Worm (Caenorhabditis elegans) whole organism, young adult: ENCODE measurements around the gene arl-5.
A peak's percentile ranks its signal among the peaks of the same experiment; 100 is the strongest.

Source experiments
- B0019.2 ChIP-seq: fragments of 200-800 bp; sonication (Bioruptor generic); conservative IDR thresholded peaks from 2 replicates; pipeline ENCODE4 v1.3.6; 2022; ENCODE audit warnings: missing genetic modification reagents, missing genetic modification characterization, missing compliant biosample characterization
- B0336.3 ChIP-seq: fragments of 200-800 bp; sonication (Bioruptor generic); IDR thresholded peaks from 2 replicates; pipeline ENCODE4 v1.3.6; 2022; ENCODE audit warnings: missing genetic modification characterization, missing compliant biosample characterization
- C06A6.2 ChIP-seq: fragments of 200-800 bp; sonication (Bioruptor generic); conservative IDR thresholded peaks from 2 replicates; pipeline ENCODE4 v1.3.6; 2022; ENCODE audit warnings: missing genetic modification characterization, missing compliant biosample characterization
- D2030.7 ChIP-seq: fragments of 200-800 bp; sonication (Bioruptor generic); IDR thresholded peaks from 2 replicates; pipeline ENCODE4 v1.3.6; 2022; ENCODE audit warnings: missing genetic modification reagents, missing genetic modification characterization, missing compliant biosample characterization
- F23B12.7 ChIP-seq: sonication (generic microtip); optimal IDR thresholded peaks from 2 replicates; lab custom pipeline; 2017; ENCODE audit warnings: missing genetic modification characterization, mild to moderate bottlenecking, missing compliant biosample characterization, antibody characterized with exemption, moderate library complexity; ENCODE audit not compliant: insufficient read depth
- F49E8.2 ChIP-seq: sonication (generic microtip); optimal IDR thresholded peaks from 3 replicates; lab custom pipeline; 2017; ENCODE audit warnings: missing genetic modification characterization, mild to moderate bottlenecking, missing compliant biosample characterization, antibody characterized with exemption, moderate library complexity; ENCODE audit not compliant: insufficient read depth
- F52B5.7 ChIP-seq: sonication (generic microtip); optimal IDR thresholded peaks from 2 replicates; lab custom pipeline; 2016; ENCODE audit warnings: mild to moderate bottlenecking, missing genetic modification characterization, missing compliant biosample characterization
- F57C9.4 ChIP-seq: sonication (generic microtip); optimal IDR thresholded peaks from 2 replicates; lab custom pipeline; 2017; ENCODE audit warnings: mild to moderate bottlenecking, missing genetic modification characterization, missing compliant biosample characterization
- K11D2.4 ChIP-seq: fragments of 200-800 bp; sonication (Bioruptor generic); IDR thresholded peaks from 2 replicates; pipeline ENCODE4 v1.3.6; 2022; ENCODE audit warnings: missing genetic modification reagents, missing genetic modification characterization, missing compliant biosample characterization
- K12H6.12 ChIP-seq: fragments of 200-800 bp; sonication (Bioruptor generic); optimal IDR thresholded peaks from 2 replicates; lab custom pipeline; 2018; ENCODE audit warnings: mild to moderate bottlenecking, missing genetic modification characterization, missing compliant biosample characterization
- Y67H2A.10 ChIP-seq: fragments of 200-800 bp; sonication (Bioruptor generic); conservative IDR thresholded peaks from 2 replicates; pipeline ENCODE4 v1.3.6; 2022; ENCODE audit warnings: missing genetic modification reagents, missing genetic modification characterization, missing compliant biosample characterization
- Y79H2A.3 ChIP-seq: fragments of 200-800 bp; sonication (Bioruptor generic); conservative IDR thresholded peaks from 2 replicates; pipeline ENCODE4 v1.3.6; 2022; ENCODE audit warnings: missing genetic modification reagents, missing genetic modification characterization, missing compliant biosample characterization
- akir-1 ChIP-seq: fragments of 200-800 bp; sonication (Bioruptor generic); optimal IDR thresholded peaks from 2 replicates; lab custom pipeline; 2018; ENCODE audit warnings: mild to moderate bottlenecking, missing genetic modification characterization, moderate library complexity, missing compliant biosample characterization
- ama-1 ChIP-seq, 3 experiments: fragments of 150-350 bp in 1 of 3; sonication (generic microtip) in 2 of 3; optimal IDR thresholded peaks; 2 replicates each; lab custom pipeline; 2014 to 2018; ENCODE audit warnings: missing biosample characterization in 2 of 3, missing genetic modification characterization in 2 of 3, missing genetic modification reagents in 2 of 3
- atf-7 ChIP-seq: sonication (generic microtip); optimal IDR thresholded peaks from 2 replicates; lab custom pipeline; 2017; ENCODE audit warnings: mild to moderate bottlenecking, missing genetic modification characterization, missing compliant biosample characterization
- ccch-3 ChIP-seq: fragments of 200-800 bp; sonication (Bioruptor generic); optimal IDR thresholded peaks from 2 replicates; lab custom pipeline; 2018; ENCODE audit warnings: mild to moderate bottlenecking, missing genetic modification characterization, missing compliant biosample characterization
- ceh-91 ChIP-seq: fragments of 200-800 bp; sonication (Bioruptor generic); IDR thresholded peaks from 2 replicates; pipeline ENCODE4 v1.3.6; 2022; ENCODE audit warnings: missing genetic modification reagents, missing genetic modification characterization, missing compliant biosample characterization
- die-1 ChIP-seq: sonication (generic microtip); optimal IDR thresholded peaks from 2 replicates; lab custom pipeline; 2016; ENCODE audit warnings: missing genotype, mild to moderate bottlenecking, missing genetic modification characterization, missing compliant biosample characterization
- egrh-3 ChIP-seq: fragments of 200-800 bp; sonication (Bioruptor generic); IDR thresholded peaks from 2 replicates; pipeline ENCODE4 v1.3.6; 2022; ENCODE audit warnings: missing genetic modification reagents, missing genetic modification characterization, missing compliant biosample characterization
- fkh-3 ChIP-seq: sonication (generic microtip); optimal IDR thresholded peaks from 2 replicates; lab custom pipeline; 2016; ENCODE audit warnings: mild to moderate bottlenecking, missing genetic modification characterization, missing compliant biosample characterization
- gei-17 ChIP-seq: fragments of 200-800 bp; sonication (Bioruptor generic); optimal IDR thresholded peaks from 2 replicates; lab custom pipeline; 2018; ENCODE audit warnings: mild to moderate bottlenecking, missing genetic modification characterization, missing compliant biosample characterization
- him-1 ChIP-seq: sonication (generic microtip); optimal IDR thresholded peaks from 2 replicates; lab custom pipeline; 2016; ENCODE audit warnings: missing genotype, missing genetic modification reagents, missing genetic modification characterization, missing compliant biosample characterization
- hrde-1 ChIP-seq: sonication (generic microtip); optimal IDR thresholded peaks from 2 replicates; lab custom pipeline; 2016; ENCODE audit warnings: missing genetic modification characterization, mild to moderate bottlenecking, missing compliant biosample characterization, moderate library complexity, missing genotype, missing genetic modification reagents, borderline replicate concordance
- hsf-1 ChIP-seq: fragments of 200-800 bp; sonication (Bioruptor generic); IDR thresholded peaks from 2 replicates; pipeline ENCODE4 v1.3.6; 2022; ENCODE audit warnings: missing genetic modification reagents, missing genetic modification characterization, missing compliant biosample characterization
- lin-26 ChIP-seq: fragments of 200-800 bp; sonication (Bioruptor generic); IDR thresholded peaks from 2 replicates; pipeline ENCODE4 v1.3.6; 2022; ENCODE audit warnings: missing genetic modification reagents, missing genetic modification characterization, missing compliant biosample characterization
- lin-54 ChIP-seq: fragments of 200-800 bp; sonication (Bioruptor generic); optimal IDR thresholded peaks from 2 replicates; lab custom pipeline; 2018; ENCODE audit warnings: mild to moderate bottlenecking, missing genetic modification characterization, missing compliant biosample characterization
- lsl-1 ChIP-seq: fragments of 200-800 bp; sonication (Bioruptor generic); optimal IDR thresholded peaks from 2 replicates; lab custom pipeline; 2018; ENCODE audit warnings: mild to moderate bottlenecking, missing genetic modification characterization, moderate library complexity, missing compliant biosample characterization
- lsy-27 ChIP-seq: sonication (generic microtip); optimal IDR thresholded peaks from 2 replicates; lab custom pipeline; 2017; ENCODE audit warnings: missing genetic modification characterization, mild to moderate bottlenecking, missing compliant biosample characterization, antibody characterized with exemption, missing genotype, borderline replicate concordance; ENCODE audit not compliant: insufficient read depth
- madf-6 ChIP-seq: fragments of 200-800 bp; sonication (Bioruptor generic); IDR thresholded peaks from 2 replicates; pipeline ENCODE4 v1.3.6; 2022; ENCODE audit warnings: missing genetic modification reagents, missing genetic modification characterization, missing compliant biosample characterization
- nhr-80 ChIP-seq: sonication (generic microtip); optimal IDR thresholded peaks from 2 replicates; lab custom pipeline; 2016; ENCODE audit warnings: missing genetic modification characterization, missing compliant biosample characterization
- nhr-90 ChIP-seq: sonication (generic microtip); optimal IDR thresholded peaks from 2 replicates; lab custom pipeline; 2016; ENCODE audit warnings: missing genotype, mild to moderate bottlenecking, missing genetic modification characterization, missing compliant biosample characterization
- rcor-1 ChIP-seq: fragments of 200-800 bp; sonication (Bioruptor generic); IDR thresholded peaks from 2 replicates; pipeline ENCODE4 v1.3.6; 2022; ENCODE audit warnings: missing genetic modification reagents, missing genetic modification characterization, missing compliant biosample characterization
- snpc-1.3 ChIP-seq: sonication (generic microtip); optimal IDR thresholded peaks from 2 replicates; lab custom pipeline; 2017; ENCODE audit warnings: missing genetic modification characterization, mild to moderate bottlenecking, missing compliant biosample characterization, antibody characterized with exemption, moderate library complexity, missing genotype, missing genetic modification reagents; ENCODE audit not compliant: insufficient read depth
- snpc-3.4 ChIP-seq: sonication (generic microtip); optimal IDR thresholded peaks from 2 replicates; lab custom pipeline; 2017; ENCODE audit warnings: missing genetic modification characterization, mild to moderate bottlenecking, missing compliant biosample characterization, antibody characterized with exemption, moderate library complexity, missing genotype, missing genetic modification reagents
- snpc-4 ChIP-seq, 5 experiments: fragments of 150-350 bp in 1 of 5; sonication (generic microtip) in 4 of 5; optimal IDR thresholded peaks; 2 replicates each; lab custom pipeline; 2014 to 2018; ENCODE audit warnings: missing genetic modification characterization in 5 of 5, missing biosample characterization in 3 of 5, antibody characterized with exemption in 2 of 5, mild to moderate bottlenecking in 2 of 5, missing compliant biosample characterization in 2 of 5, missing genotype in 2 of 5, moderate library complexity in 2 of 5, missing genetic modification reagents in 1 of 5
- somi-1 ChIP-seq: fragments of 200-800 bp; sonication (Bioruptor generic); optimal IDR thresholded peaks from 2 replicates; lab custom pipeline; 2018; ENCODE audit warnings: mild to moderate bottlenecking, missing genetic modification characterization, missing compliant biosample characterization
- tbp1 ChIP-seq: fragments of 200-800 bp; sonication (Bioruptor generic); optimal IDR thresholded peaks from 2 replicates; lab custom pipeline; 2018; ENCODE audit warnings: mild to moderate bottlenecking, missing genetic modification characterization, missing compliant biosample characterization
- tlf-1 ChIP-seq: fragments of 200-800 bp; sonication (Bioruptor generic); optimal IDR thresholded peaks from 2 replicates; lab custom pipeline; 2018; ENCODE audit warnings: mild to moderate bottlenecking, missing genetic modification characterization, missing compliant biosample characterization
- ztf-26 ChIP-seq: sonication (generic microtip); optimal IDR thresholded peaks from 2 replicates; lab custom pipeline; 2017; ENCODE audit warnings: missing genetic modification characterization, missing compliant biosample characterization
- ztf-3 ChIP-seq: fragments of 200-800 bp; sonication (Bioruptor generic); optimal IDR thresholded peaks from 2 replicates; lab custom pipeline; 2018; ENCODE audit warnings: mild to moderate bottlenecking, missing genetic modification characterization, missing compliant biosample characterization

arl-5 gene

ce11 chrIII:9793592-9794417 lies 29.2 kb upstream of the arl-5 start, which contains the start of the genes R10E11.9 and mcm-6 (continued):
- TF ChIP-seq egrh-3 (GFP tag; lab: Robert Waterston, UW) (no peak), K12H6.12 (no peak), snpc-4 (GFP tag; optimal IDR thresholded peaks at IDR 0.05; lab: Kevin White, UChicago) (no peak), snpc-4 (tag; optimal IDR thresholded peaks at IDR 0.05; lab: Kevin White, UChicago) (peak in 1 of 4 experiments; percentile 4), hsf-1 (GFP tag; lab: Robert Waterston, UW) (no peak), ama-1 (optimal IDR thresholded peaks at IDR 0.05; lab: Kevin White, UChicago) (no peak), ama-1 (GFP tag; optimal IDR thresholded peaks at IDR 0.05; lab: Kevin White, UChicago) (no peak), ztf-3 (GFP tag; lab: Kevin White, UChicago) (no peak), ccch-3 (GFP tag; lab: Kevin White, UChicago) (no peak), madf-6 (peak; percentile 94), rcor-1 (GFP tag; lab: Robert Waterston, UW) (0 out of 2 replicates have a peak, but pooled peaks have one; percentile 19), Y67H2A.10 (GFP tag; lab: Robert Waterston, UW) (no peak), fkh-3 (no peak), C06A6.2 (GFP tag; lab: Robert Waterston, UW) (no peak), ztf-26 (no peak), B0019.2 (no peak), lin-54 (GFP tag; lab: Kevin White, UChicago) (peak; percentile 80), Y79H2A.3 (GFP tag; lab: Robert Waterston, UW) (0 out of 2 replicates have a peak, but pooled peaks have one; percentile 6), somi-1 (GFP tag; lab: Kevin White, UChicago) (no peak), him-1 (tag; lab: Kevin White, UChicago) (peak; percentile 52), ceh-91 (GFP tag; lab: Robert Waterston, UW) (peak; percentile 72), lsy-27 (no peak)

ce11 chrIII:9796448-9796847 lies 26.6 kb upstream of the arl-5 start, which contains the start of gene srxa-10:
Gene srxa-10, minus strand, starts transcription at chrIII:9796548.
- TF ChIP-seq K11D2.4 (GFP tag; lab: Robert Waterston, UW) (no peak), lin-26 (no peak), B0336.3 (GFP tag; lab: Robert Waterston, UW) (no peak), F57C9.4 (tag; lab: Kevin White, UChicago) (no peak), ztf-26 (no peak), F52B5.7 (no peak), nhr-80 (tag; lab: Kevin White, UChicago) (no peak), B0019.2 (no peak), akir-1 (GFP tag; lab: Kevin White, UChicago) (no peak), gei-17 (GFP tag; lab: Kevin White, UChicago) (no peak)

- peak; percentile 27; the same call in 1 of the 2 replicates for TF ChIP-seq hsf-1 (GFP tag; lab: Robert Waterston, UW)
- TF ChIP-seq snpc-3.4 (tag; lab: Kevin White, UChicago), result peak; percentile 24
- no peak for TF ChIP-seq atf-7 (tag; lab: Kevin White, UChicago)
- no peak for TF ChIP-seq lsy-27
- TF ChIP-seq hrde-1 (tag; lab: Kevin White, UChicago), result peak; percentile 16
- TF ChIP-seq F23B12.7, result no peak
- TF ChIP-seq D2030.7 (GFP tag; lab: Robert Waterston, UW), result 0 out of 2 replicates have a peak, but pooled peaks have one; percentile 8
- no peak for TF ChIP-seq snpc-1.3 (tag; lab: Kevin White, UChicago)
- no peak for TF ChIP-seq tbp1 (GFP tag; lab: Kevin White, UChicago)
- no peak for TF ChIP-seq nhr-90 (tag; lab: Kevin White, UChicago)
- TF ChIP-seq F49E8.2 (tag; lab: Kevin White, UChicago), result peak; percentile 3
- TF ChIP-seq tlf-1 (GFP tag; lab: Kevin White, UChicago), result no peak
- peak; percentile 44; the same call in 1 of the 2 replicates for TF ChIP-seq madf-6
- no peak for TF ChIP-seq die-1 (tag; lab: Kevin White, UChicago)
- TF ChIP-seq egrh-3 (GFP tag; lab: Robert Waterston, UW), result no peak
- peak; percentile 26 for TF ChIP-seq lin-54 (GFP tag; lab: Kevin White, UChicago)
- no peak for TF ChIP-seq ama-1 (optimal IDR thresholded peaks at IDR 0.05; lab: Kevin White, UChicago)
- peak in 1 of 2 experiments; percentile 0 for TF ChIP-seq ama-1 (GFP tag; optimal IDR thresholded peaks at IDR 0.05; lab: Kevin White, UChicago)
- TF ChIP-seq lsl-1 (GFP tag; lab: Kevin White, UChicago), result peak; percentile 49
Measured at ce11 chrIII:9798478-9799157, 24.4 kb upstream of the arl-5 start, which contains the start of gene ZK632.2. Gene ZK632.2, plus strand, starts transcription at chrIII:9799107.
